Fruit fly (Drosophila melanogaster) whole organism, prepupa: ENCODE data around the gene CG46394.

ENCODE experiments used
- Blimp-1 ChIP-seq: fragments of 200-800 bp; sonication (Bioruptor generic); optimal IDR thresholded peaks from 3 replicates; lab custom pipeline; 2017; ENCODE audit warnings: missing biosample characterization, missing genetic modification characterization, mild to moderate bottlenecking, moderate library complexity, missing genetic modification reagents
- CG10669 ChIP-seq: fragments of 200-800 bp; sonication (Bioruptor generic); optimal IDR thresholded peaks from 3 replicates; lab custom pipeline; 2018; ENCODE audit warnings: missing biosample characterization, mild to moderate bottlenecking, missing genetic modification characterization, moderate library complexity
- CG11294 ChIP-seq: fragments of 200-800 bp; sonication (Bioruptor generic); IDR thresholded peaks from 2 replicates; pipeline ENCODE4 v1.3.6; 2022; ENCODE audit warnings: missing biosample characterization, missing genetic modification characterization
- CG11762 ChIP-seq: fragments of 200-800 bp; sonication (Bioruptor generic); optimal IDR thresholded peaks from 3 replicates; lab custom pipeline; 2016; ENCODE audit warnings: missing biosample characterization, missing genetic modification characterization; ENCODE audit not compliant: insufficient read depth
- CG11902 ChIP-seq: fragments of 200-800 bp; sonication (Bioruptor generic); optimal IDR thresholded peaks from 3 replicates; lab custom pipeline; 2016; ENCODE audit warnings: missing biosample characterization, missing genetic modification characterization
- CG15336 ChIP-seq: fragments of 200-800 bp; sonication (Bioruptor generic); IDR thresholded peaks from 2 replicates; pipeline ENCODE4 v1.3.6; 2022; ENCODE audit warnings: missing biosample characterization, missing genetic modification characterization
- CG1621 ChIP-seq: fragments of 200-800 bp; sonication (Bioruptor generic); optimal IDR thresholded peaks from 3 replicates; lab custom pipeline; 2018; ENCODE audit warnings: missing biosample characterization, mild to moderate bottlenecking, missing genetic modification characterization
- CG16779 ChIP-seq: fragments of 200-800 bp; sonication (Bioruptor generic); optimal IDR thresholded peaks from 3 replicates; lab custom pipeline; 2017; ENCODE audit warnings: missing biosample characterization, mild to moderate bottlenecking, missing genetic modification characterization
- CG32006 ChIP-seq: fragments of 200-800 bp; sonication (Bioruptor generic); optimal IDR thresholded peaks from 3 replicates; lab custom pipeline; 2017; ENCODE audit warnings: missing biosample characterization, mild to moderate bottlenecking, missing genetic modification characterization
- CG34406 ChIP-seq: fragments of 200-800 bp; sonication (Bioruptor generic); optimal IDR thresholded peaks from 3 replicates; lab custom pipeline; 2016; ENCODE audit warnings: missing biosample characterization, missing genetic modification characterization
- CG3919 ChIP-seq: fragments of 200-800 bp; sonication (Bioruptor generic); optimal IDR thresholded peaks from 3 replicates; lab custom pipeline; 2016; ENCODE audit warnings: missing biosample characterization, missing genetic modification characterization
- CG6163 ChIP-seq: fragments of 200-800 bp; sonication (Bioruptor generic); IDR thresholded peaks from 3 replicates; pipeline ENCODE4 v1.3.6; 2022; ENCODE audit warnings: missing biosample characterization, missing genetic modification characterization
- CG6276 ChIP-seq: fragments of 200-800 bp; sonication (Bioruptor generic); optimal IDR thresholded peaks from 2 replicates; lab custom pipeline; 2017; ENCODE audit warnings: missing biosample characterization, mild to moderate bottlenecking, missing genetic modification characterization
- CG6792 ChIP-seq: fragments of 200-800 bp; sonication (Bioruptor generic); optimal IDR thresholded peaks from 3 replicates; lab custom pipeline; 2016; ENCODE audit warnings: missing biosample characterization, missing genetic modification characterization
- CG6808 ChIP-seq: fragments of 200-800 bp; sonication (Bioruptor generic); optimal IDR thresholded peaks from 3 replicates; lab custom pipeline; 2017; ENCODE audit warnings: missing biosample characterization, missing genetic modification characterization, mild to moderate bottlenecking, moderate library complexity, missing genetic modification reagents
- CG6854 ChIP-seq: fragments of 200-800 bp; sonication (Bioruptor generic); optimal IDR thresholded peaks from 2 replicates; lab custom pipeline; 2017; ENCODE audit warnings: missing biosample characterization, mild to moderate bottlenecking, missing genetic modification characterization
- CG7368 ChIP-seq: fragments of 200-800 bp; sonication (Bioruptor generic); optimal IDR thresholded peaks from 3 replicates; lab custom pipeline; 2016; ENCODE audit warnings: missing biosample characterization, missing genetic modification characterization
- CG8119 ChIP-seq: fragments of 200-800 bp; sonication (Bioruptor generic); IDR thresholded peaks from 3 replicates; pipeline ENCODE4 v1.3.6; 2022; ENCODE audit warnings: missing biosample characterization, missing genetic modification characterization
- CG8319 ChIP-seq: fragments of 200-800 bp; sonication (Bioruptor generic); optimal IDR thresholded peaks from 3 replicates; lab custom pipeline; 2016; ENCODE audit warnings: missing biosample characterization, missing genetic modification characterization
- CG9139 ChIP-seq: fragments of 200-800 bp; sonication (Bioruptor generic); optimal IDR thresholded peaks from 3 replicates; lab custom pipeline; 2017; ENCODE audit warnings: missing biosample characterization, mild to moderate bottlenecking, missing genetic modification characterization
- Eip78C ChIP-seq: fragments of 200-800 bp; sonication (Bioruptor generic); peaks from one replicate; lab custom pipeline; 2016; ENCODE audit warnings: missing biosample characterization, missing genetic modification characterization
- Eip93F ChIP-seq: fragments of 200-800 bp; sonication (Bioruptor generic); optimal IDR thresholded peaks from 2 replicates; lab custom pipeline; 2016; ENCODE audit warnings: missing biosample characterization, mild to moderate bottlenecking, missing genetic modification characterization
- Gug ChIP-seq: fragments of 200-800 bp; sonication (Bioruptor generic); IDR thresholded peaks from 2 replicates; pipeline ENCODE4 v1.3.6; 2022; ENCODE audit warnings: missing biosample characterization, missing genetic modification characterization
- Hr38 ChIP-seq: sonication (Bioruptor generic); optimal IDR thresholded peaks from 2 replicates; lab custom pipeline; 2016; ENCODE audit warnings: missing biosample characterization, missing genetic modification characterization
- Hr4 ChIP-seq: fragments of 200-800 bp; sonication (Bioruptor generic); optimal IDR thresholded peaks from 3 replicates; lab custom pipeline; 2016; ENCODE audit warnings: missing biosample characterization, missing genetic modification characterization
- Lpt ChIP-seq: fragments of 200-800 bp; sonication (Bioruptor generic); optimal IDR thresholded peaks from 3 replicates; lab custom pipeline; 2016; ENCODE audit warnings: missing biosample characterization, missing genetic modification characterization
- Smox ChIP-seq: fragments of 200-800 bp; sonication (Bioruptor generic); optimal IDR thresholded peaks from 3 replicates; lab custom pipeline; 2016; ENCODE audit warnings: missing biosample characterization, missing genetic modification characterization
- Sox15 ChIP-seq: fragments of 200-800 bp; sonication (Bioruptor generic); optimal IDR thresholded peaks from 3 replicates; lab custom pipeline; 2016; ENCODE audit warnings: missing biosample characterization, missing genetic modification characterization
- achi ChIP-seq: fragments of 200-800 bp; sonication (Bioruptor generic); optimal IDR thresholded peaks from 3 replicates; lab custom pipeline; 2016; ENCODE audit warnings: missing biosample characterization, missing genetic modification characterization
- cyc ChIP-seq: fragments of 200-800 bp; sonication (Bioruptor generic); optimal IDR thresholded peaks from 3 replicates; lab custom pipeline; 2016; ENCODE audit warnings: missing biosample characterization, missing genetic modification characterization
- dsx ChIP-seq: fragments of 200-800 bp; optimal IDR thresholded peaks from 3 replicates; lab custom pipeline; 2019; ENCODE audit warnings: missing biosample characterization, mild to moderate bottlenecking, missing genetic modification characterization, moderate library complexity; ENCODE audit not compliant: poor library complexity, severe bottlenecking
- eg ChIP-seq: fragments of 200-800 bp; sonication (Bioruptor generic); IDR thresholded peaks from 3 replicates; pipeline ENCODE4 v1.3.6; 2022; ENCODE audit warnings: missing biosample characterization, missing genetic modification characterization
- esn ChIP-seq: fragments of 200-800 bp; sonication (Bioruptor generic); optimal IDR thresholded peaks from 2 replicates; lab custom pipeline; 2016; ENCODE audit warnings: missing biosample characterization, mild to moderate bottlenecking, missing genetic modification characterization, moderate library complexity
- fd59A ChIP-seq: fragments of 200-800 bp; sonication (Bioruptor generic); optimal IDR thresholded peaks from 2 replicates; lab custom pipeline; 2017; ENCODE audit warnings: missing biosample characterization, mild to moderate bottlenecking, missing genetic modification characterization, missing genetic modification reagents
- fkh ChIP-seq: fragments of 200-800 bp; sonication (Bioruptor generic); optimal IDR thresholded peaks from 3 replicates; lab custom pipeline; 2017; ENCODE audit warnings: missing biosample characterization, mild to moderate bottlenecking, missing genetic modification characterization, moderate library complexity
- lz ChIP-seq: fragments of 200-800 bp; sonication (Bioruptor generic); optimal IDR thresholded peaks from 3 replicates; lab custom pipeline; 2016; ENCODE audit warnings: missing biosample characterization, missing genetic modification characterization
- net ChIP-seq: fragments of 200-800 bp; sonication (Bioruptor generic); optimal IDR thresholded peaks from 3 replicates; lab custom pipeline; 2016; ENCODE audit warnings: missing biosample characterization, missing genetic modification characterization
- pdm3 ChIP-seq: fragments of 200-800 bp; sonication (Bioruptor generic); optimal IDR thresholded peaks from 3 replicates; lab custom pipeline; 2016; ENCODE audit warnings: missing biosample characterization, missing genetic modification characterization
- salr ChIP-seq, 2 experiments: fragments of 200-800 bp; sonication (Bioruptor generic); optimal IDR thresholded peaks; 3 replicates each; lab custom pipeline; 2016 to 2018; ENCODE audit warnings: missing biosample characterization in 2 of 2, missing genetic modification characterization in 2 of 2, mild to moderate bottlenecking in 1 of 2
- spab ChIP-seq: fragments of 200-800 bp; sonication (Bioruptor generic); optimal IDR thresholded peaks from 2 replicates; lab custom pipeline; 2017; ENCODE audit warnings: missing biosample characterization, mild to moderate bottlenecking, missing genetic modification characterization, missing genetic modification reagents
- ss ChIP-seq, 2 experiments: fragments of 200-800 bp; sonication (Bioruptor generic); optimal IDR thresholded peaks; 2 replicates in 1 of 2; 3 replicates in 1 of 2; lab custom pipeline; 2017 to 2018; ENCODE audit warnings: mild to moderate bottlenecking in 2 of 2, missing biosample characterization in 2 of 2, missing genetic modification characterization in 2 of 2, moderate library complexity in 1 of 2
- svp ChIP-seq: fragments of 200-800 bp; sonication (Bioruptor generic); peaks from one replicate; lab custom pipeline; 2016; ENCODE audit warnings: missing biosample characterization, missing genetic modification characterization
- vri ChIP-seq: fragments of 200-800 bp; sonication (Bioruptor generic); optimal IDR thresholded peaks from 3 replicates; lab custom pipeline; 2016; ENCODE audit warnings: missing biosample characterization, mild to moderate bottlenecking, missing genetic modification characterization

Gene CG46394

DNA sequence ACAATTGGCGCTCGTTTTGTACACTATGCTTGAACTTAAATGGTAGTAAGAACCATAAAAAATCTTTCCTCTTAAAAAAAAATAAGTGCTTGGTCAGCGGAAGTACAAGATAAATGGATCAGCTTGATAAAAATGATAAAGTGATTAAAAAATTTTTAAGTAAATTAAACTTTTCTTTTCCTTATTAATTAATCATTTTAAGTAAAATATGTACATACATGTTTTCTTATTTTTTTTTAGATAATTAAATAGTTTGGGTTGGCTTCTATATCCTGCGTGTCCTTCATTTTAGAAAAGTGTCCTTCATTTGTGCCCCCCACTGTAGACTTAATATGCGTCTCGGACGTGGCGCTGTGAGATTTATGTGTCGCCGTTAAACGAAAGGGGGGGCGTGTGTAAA lies 43.5 kb upstream of the CG46394 start (continued):
- TF ChIP-seq CG1621 (tag; lab: Kevin White, UChicago) (no peak), CG7368 (GFP tag; lab: Kevin White, UChicago) (no peak), CG32006 (GFP tag; lab: Kevin White, UChicago) (peak; percentile 62), Hr38 (GFP tag; lab: Kevin White, UChicago) (no peak), CG8319 (GFP tag; lab: Kevin White, UChicago) (no peak), fkh (GFP tag; lab: Kevin White, UChicago) (no peak), Hr4 (GFP tag; lab: Kevin White, UChicago) (peak; percentile 31), cyc (GFP tag; lab: Kevin White, UChicago) (no peak), CG6792 (GFP tag; lab: Kevin White, UChicago) (no peak), dsx (GFP tag; lab: Kevin White, UChicago) (no peak), Blimp-1 (GFP tag; lab: Kevin White, UChicago) (no peak), CG11902 (GFP tag; lab: Kevin White, UChicago) (no peak), esn (GFP tag; lab: Kevin White, UChicago) (no peak), Eip78C (GFP tag; lab: Kevin White, UChicago) (peak; percentile 60), CG6163 (GFP tag; lab: Robert Waterston, UW) (no peak), CG34406 (GFP tag; lab: Kevin White, UChicago) (no peak), ss (GFP tag; optimal IDR thresholded peaks at IDR 0.05; lab: Kevin White, UChicago) (no peak), eg (GFP tag; lab: Robert Waterston, UW) (no peak), Eip93F (GFP tag; lab: Kevin White, UChicago) (no peak), Lpt (GFP tag; lab: Kevin White, UChicago) (no peak), Smox (GFP tag; lab: Kevin White, UChicago) (no peak), CG11294 (GFP tag; lab: Robert Waterston, UW) (no peak), vri (no peak), achi (no peak), pdm3 (GFP tag; lab: Kevin White, UChicago) (peak; percentile 29), svp (GFP tag; lab: Kevin White, UChicago) (no peak), lz (GFP tag; lab: Kevin White, UChicago) (no peak), CG11762 (no peak), salr (GFP tag; optimal IDR thresholded peaks at IDR 0.05; lab: Kevin White, UChicago) (no peak)

DNA sequence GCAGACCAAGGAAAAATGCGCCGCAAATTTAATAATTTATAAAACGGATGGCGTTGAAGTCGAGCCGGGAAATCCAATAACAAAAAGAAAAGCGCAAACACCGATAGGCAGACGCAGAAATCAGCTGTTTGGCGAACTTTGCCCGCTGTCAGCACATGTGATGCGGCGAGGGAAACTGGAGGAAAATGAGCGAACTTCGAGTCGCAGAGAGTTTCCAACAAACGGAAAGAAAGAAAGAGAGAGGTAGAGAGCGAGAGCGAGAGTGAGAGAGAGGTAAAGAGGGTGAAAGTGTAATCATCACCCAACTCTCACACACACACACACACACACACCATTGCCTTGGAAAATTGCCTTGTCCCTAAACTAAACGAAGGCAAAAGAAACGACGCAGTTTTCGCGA lies 43.0 kb upstream of the CG46394 start:
- TF ChIP-seq spab, result peak; percentile 65
- peak; percentile 91 for TF ChIP-seq CG6276 (GFP tag; lab: Kevin White, UChicago)
- TF ChIP-seq salr (GFP tag; optimal IDR thresholded peaks at IDR 0.05; lab: Kevin White, UChicago), result peak in 1 of 2 experiments; percentile 11
- TF ChIP-seq CG3919 (GFP tag; lab: Kevin White, UChicago), result peak; percentile 46
- peak; percentile 81 to 82 for TF ChIP-seq ss (GFP tag; optimal IDR thresholded peaks at IDR 0.05; lab: Kevin White, UChicago)
- peak; percentile 70 for TF ChIP-seq net
- no peak for TF ChIP-seq fd59A
- TF ChIP-seq fkh (GFP tag; lab: Kevin White, UChicago), result no peak
- no peak for TF ChIP-seq Sox15 (GFP tag; lab: Kevin White, UChicago)
- TF ChIP-seq CG16779 (tag; lab: Kevin White, UChicago), result peak; percentile 71
- no peak for TF ChIP-seq CG6792 (GFP tag; lab: Kevin White, UChicago)
- TF ChIP-seq eg (GFP tag; lab: Robert Waterston, UW), result peak; percentile 74; the same call in 2 of the 3 replicates
- peak; percentile 0 for TF ChIP-seq CG32006 (GFP tag; lab: Kevin White, UChicago)
- no peak for TF ChIP-seq CG6854
- TF ChIP-seq Gug (GFP tag; lab: Robert Waterston, UW), result 0 out of 2 replicates have a peak, but pooled peaks have one; percentile 16
- TF ChIP-seq CG15336 (GFP tag; lab: Robert Waterston, UW), result peak; percentile 58; the same call in 1 of the 2 replicates
- peak; percentile 83 for TF ChIP-seq CG9139 (GFP tag; lab: Kevin White, UChicago)
- TF ChIP-seq Eip78C (GFP tag; lab: Kevin White, UChicago), result peak; percentile 40
- peak; percentile 37 for TF ChIP-seq CG10669 (GFP tag; lab: Kevin White, UChicago)
- peak; percentile 70 for TF ChIP-seq CG6808 (GFP tag; lab: Kevin White, UChicago)
- TF ChIP-seq svp (GFP tag; lab: Kevin White, UChicago), result peak; percentile 74
- TF ChIP-seq CG1621 (tag; lab: Kevin White, UChicago), result peak; percentile 25
- no peak for TF ChIP-seq Eip93F (GFP tag; lab: Kevin White, UChicago)
- TF ChIP-seq CG6163 (GFP tag; lab: Robert Waterston, UW), result peak; percentile 69
- TF ChIP-seq CG11762, result peak; percentile 8
- peak; percentile 28 for TF ChIP-seq Lpt (GFP tag; lab: Kevin White, UChicago)
- peak; percentile 72 for TF ChIP-seq CG8119 (GFP tag; lab: Robert Waterston, UW)
- TF ChIP-seq dsx (GFP tag; lab: Kevin White, UChicago), result peak; percentile 20
